Worm (Caenorhabditis elegans): ENCODE results near the gene clc-28.
"Not testable (repeated sequence)": the region's sequence is repeated elsewhere in the genome, so short reads cannot be mapped to it uniquely, and the experiment has no call there.

DNA sequence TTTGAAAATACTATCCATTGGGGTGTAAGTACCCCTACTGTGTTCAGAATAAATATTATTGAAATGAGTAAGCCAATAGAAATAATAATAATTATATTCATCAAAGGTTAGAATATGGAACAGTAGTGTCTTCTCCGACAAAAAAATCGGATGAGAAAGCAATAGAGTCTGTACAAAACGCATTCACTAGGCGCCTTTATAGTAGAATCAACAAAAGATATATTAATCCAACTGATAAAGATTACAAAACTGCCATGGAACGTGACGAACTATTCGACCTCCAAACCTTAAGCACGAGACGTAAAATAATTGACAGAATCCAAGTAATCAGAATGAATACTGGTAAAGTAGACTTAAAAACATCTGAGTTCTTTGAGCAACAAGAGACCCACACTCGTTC, 8.6 kb upstream of the clc-28 start, which contains the start of gene clc-29:
- not testable (repeated sequence) for TF ChIP-seq aly-2 (tag; optimal IDR thresholded peaks at IDR 0.05); lin-39 (tag; optimal IDR thresholded peaks at IDR 0.05); ztf-11 (tag; optimal IDR thresholded peaks at IDR 0.05); nhr-6 (tag; optimal IDR thresholded peaks at IDR 0.05); unc-130 (GFP tag; optimal IDR thresholded peaks at IDR 0.05); lin-15B (tag; optimal IDR thresholded peaks at IDR 0.05); R02D3.7 (tag; optimal IDR thresholded peaks at IDR 0.05); mep-1 (tag; optimal IDR thresholded peaks at IDR 0.05); ces-1 (GFP tag; optimal IDR thresholded peaks at IDR 0.05); dve-1 (tag; optimal IDR thresholded peaks at IDR 0.05; ENCODE audit: insufficient read depth); nhr-77 (tag; optimal IDR thresholded peaks at IDR 0.05)

Measured in whole organism, L4 larva.